Worm (Caenorhabditis elegans): ENCODE data around the gene ugt-9.

ce11 chrV:4935096-4935495, 39.2 kb downstream of the ugt-9 start:
- TF ChIP-seq ama-1 (optimal IDR thresholded peaks at IDR 0.05) (no peak), nhr-28 (tag; optimal IDR thresholded peaks at IDR 0.05) (no peak), unc-62 (GFP tag; optimal IDR thresholded peaks at IDR 0.05) (no peak), pha-4 (tag; optimal IDR thresholded peaks at IDR 0.05) (no peak)
